Worm (Caenorhabditis elegans) whole organism, early embryonic: Measurements from ENCODE around the gene ctr-9.

Source experiments
- B0310.2 ChIP-seq: sonication (generic microtip); optimal IDR thresholded peaks from 2 replicates; lab custom pipeline; 2016; ENCODE audit warnings: mild to moderate bottlenecking, missing genetic modification characterization, missing compliant biosample characterization
- F13C5.2 ChIP-seq: sonication (generic microtip); optimal IDR thresholded peaks from 2 replicates; lab custom pipeline; 2017; ENCODE audit warnings: mild to moderate bottlenecking, missing genetic modification characterization, inconsistent platforms, missing compliant biosample characterization
- ama-1 ChIP-seq: fragments of 150-350 bp; optimal IDR thresholded peaks from 2 replicates; lab custom pipeline; 2014
- ceh-13 ChIP-seq: fragments of 200-800 bp; sonication (Bioruptor generic); optimal IDR thresholded peaks from 2 replicates; lab custom pipeline; 2018; ENCODE audit warnings: mild to moderate bottlenecking, missing genetic modification characterization, missing compliant biosample characterization
- ceh-36 ChIP-seq: sonication (generic microtip); optimal IDR thresholded peaks from 2 replicates; lab custom pipeline; 2016; ENCODE audit warnings: missing genetic modification characterization, inconsistent platforms, missing compliant biosample characterization
- flt-1 ChIP-seq: fragments of 200-800 bp; sonication (Bioruptor generic); IDR thresholded peaks from 2 replicates; pipeline ENCODE4 v1.3.6; 2022; ENCODE audit warnings: missing genetic modification characterization, missing compliant biosample characterization
- hmg-4 ChIP-seq: fragments of 200-800 bp; sonication (Bioruptor generic); optimal IDR thresholded peaks from 2 replicates; lab custom pipeline; 2018; ENCODE audit warnings: mild to moderate bottlenecking, missing genetic modification characterization, missing compliant biosample characterization
- hnd-1 ChIP-seq: sonication (generic microtip); optimal IDR thresholded peaks from 2 replicates; lab custom pipeline; 2016; ENCODE audit warnings: missing genetic modification characterization, missing compliant biosample characterization
- pes-1 ChIP-seq: fragments of 200-800 bp; sonication (Bioruptor generic); IDR thresholded peaks from 2 replicates; pipeline ENCODE4 v1.3.6; 2022; ENCODE audit warnings: missing genetic modification reagents, missing genetic modification characterization, missing compliant biosample characterization
- scrt-1 ChIP-seq: fragments of 200-800 bp; sonication (Bioruptor generic); IDR thresholded peaks from 2 replicates; pipeline ENCODE4 v1.3.6; 2022; ENCODE audit warnings: missing genetic modification characterization, missing compliant biosample characterization

DNA sequence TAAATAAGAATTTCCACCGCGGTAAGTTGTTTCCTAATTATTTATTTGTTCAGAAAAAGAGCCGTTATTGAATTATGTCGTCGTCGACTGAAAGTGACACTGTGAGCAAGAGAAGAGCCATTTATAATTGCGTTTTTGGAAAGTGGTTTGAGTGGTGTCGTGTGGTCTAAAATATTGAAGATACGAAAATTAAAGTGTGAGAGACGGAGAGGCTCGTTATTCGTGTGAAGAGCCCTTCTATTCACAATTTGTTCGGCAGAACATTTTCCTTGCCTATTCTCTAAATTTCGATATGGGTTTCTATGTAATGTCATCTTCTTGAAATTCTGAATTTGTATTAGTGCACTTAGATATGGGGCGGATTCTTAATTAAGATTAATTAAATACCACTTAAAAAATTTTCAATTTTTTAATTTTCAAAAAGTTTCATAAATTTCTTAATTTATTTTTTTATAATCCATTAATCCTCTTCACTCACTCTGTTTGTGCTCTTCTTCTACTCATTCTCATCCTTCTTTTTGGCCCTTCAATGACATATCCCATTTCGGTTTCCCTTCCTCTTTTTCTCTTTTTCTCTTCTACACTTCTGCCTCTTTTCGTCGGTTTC is 18.7 kb downstream of the ctr-9 start:
- TF ChIP-seq ama-1 (no peak), scrt-1 (GFP tag; lab: Robert Waterston, UW) (no peak), pes-1 (GFP tag; lab: Robert Waterston, UW) (no peak), F13C5.2 (tag; lab: Kevin White, UChicago) (no peak), hnd-1 (tag; lab: Kevin White, UChicago) (no peak), flt-1 (GFP tag; lab: Robert Waterston, UW) (no peak), hmg-4 (GFP tag; lab: Kevin White, UChicago) (no peak), ceh-36 (no peak), ceh-13 (GFP tag; lab: Kevin White, UChicago) (no peak), B0310.2 (tag; lab: Kevin White, UChicago) (no peak)
